Worm (Caenorhabditis elegans): Measurements from ENCODE around the gene srh-212.
A peak's percentile ranks its signal among the peaks of the same experiment; 100 is the strongest.

srh-212 gene

ce11 chrV:3588223-3588622 lies 8.7 kb downstream of the srh-212 start:
- peak; percentile 5 for TF ChIP-seq nfya-1 (tag; optimal IDR thresholded peaks at IDR 0.05; ENCODE audit: insufficient read depth)
- no peak for TF ChIP-seq elt-2 (tag; optimal IDR thresholded peaks at IDR 0.05)
- no peak for TF ChIP-seq mdl-1 (tag; optimal IDR thresholded peaks at IDR 0.05)
- peak; percentile 60 for TF ChIP-seq nhr-43 (tag; optimal IDR thresholded peaks at IDR 0.05; ENCODE audit: poor library complexity, severe bottlenecking)

ce11 chrV:3587633-3588032 lies 9.3 kb downstream of the srh-212 start:
- TF ChIP-seq nhr-67 (tag; optimal IDR thresholded peaks at IDR 0.05): no peak
- TF ChIP-seq nhr-23 (tag; optimal IDR thresholded peaks at IDR 0.05): peak; percentile 17
- TF ChIP-seq tbx-2 (tag; optimal IDR thresholded peaks at IDR 0.05): no peak
- no peak for TF ChIP-seq lin-15B (tag; optimal IDR thresholded peaks at IDR 0.05)
- peak; percentile 10 for TF ChIP-seq pqm-1 (tag; optimal IDR thresholded peaks at IDR 0.05)
- TF ChIP-seq fkh-10 (GFP tag; optimal IDR thresholded peaks at IDR 0.05): no peak
- TF ChIP-seq ceh-28 (tag; optimal IDR thresholded peaks at IDR 0.05): no peak
- peak; percentile 24 for TF ChIP-seq pha-4 (tag; optimal IDR thresholded peaks at IDR 0.05)
- TF ChIP-seq elt-2 (tag; optimal IDR thresholded peaks at IDR 0.05): peak; percentile 20
- no peak for TF ChIP-seq aly-2 (tag; optimal IDR thresholded peaks at IDR 0.05)
- TF ChIP-seq nhr-28 (tag; optimal IDR thresholded peaks at IDR 0.05): no peak
- peak; percentile 11 for TF ChIP-seq hmg-11 (tag; optimal IDR thresholded peaks at IDR 0.05)
- TF ChIP-seq nhr-12 (tag; optimal IDR thresholded peaks at IDR 0.05): no peak
- TF ChIP-seq lsy-12 (tag; optimal IDR thresholded peaks at IDR 0.05): no peak
- TF ChIP-seq nhr-43 (tag; optimal IDR thresholded peaks at IDR 0.05; ENCODE audit: poor library complexity, severe bottlenecking): peak; percentile 1
- no peak for TF ChIP-seq unc-62 (GFP tag; optimal IDR thresholded peaks at IDR 0.05)
- peak; percentile 33 for TF ChIP-seq nfya-1 (tag; optimal IDR thresholded peaks at IDR 0.05; ENCODE audit: insufficient read depth)
- no peak for TF ChIP-seq egl-27 (tag; optimal IDR thresholded peaks at IDR 0.05)
- TF ChIP-seq ZK546.5 (tag; optimal IDR thresholded peaks at IDR 0.05): no peak
- TF ChIP-seq skn-1 (tag; optimal IDR thresholded peaks at IDR 0.05): no peak
- TF ChIP-seq fos-1 (tag; optimal IDR thresholded peaks at IDR 0.05): no peak

ce11 chrV:3586014-3586689 lies 10.8 kb downstream of the srh-212 start, which contains the start of the genes rpl-11.1 and T22F3.2:
Gene rpl-11.1, minus strand, starts transcription at chrV:3586064.
Gene T22F3.2, plus strand, starts transcription at chrV:3586639.
- TF ChIP-seq ceh-28 (tag; optimal IDR thresholded peaks at IDR 0.05): no peak
- no peak for TF ChIP-seq lsy-12 (tag; optimal IDR thresholded peaks at IDR 0.05)
- no peak for TF ChIP-seq nhr-11 (tag; optimal IDR thresholded peaks at IDR 0.05)
- no peak for TF ChIP-seq skn-1 (tag; optimal IDR thresholded peaks at IDR 0.05)
- TF ChIP-seq lin-39 (tag; optimal IDR thresholded peaks at IDR 0.05): no peak
- peak; percentile 24 for TF ChIP-seq pha-4 (tag; optimal IDR thresholded peaks at IDR 0.05)
- no peak for TF ChIP-seq R02D3.7 (tag; optimal IDR thresholded peaks at IDR 0.05)
- no peak for TF ChIP-seq nhr-28 (tag; optimal IDR thresholded peaks at IDR 0.05)
- no peak for TF ChIP-seq nhr-23 (tag; optimal IDR thresholded peaks at IDR 0.05)
- no peak for TF ChIP-seq snpc-4 (tag; optimal IDR thresholded peaks at IDR 0.05)
- TF ChIP-seq sea-2 (GFP tag; optimal IDR thresholded peaks at IDR 0.05): no peak
- TF ChIP-seq nhr-76 (tag; optimal IDR thresholded peaks at IDR 0.05): no peak
- peak; percentile 25 for TF ChIP-seq hmg-11 (tag; optimal IDR thresholded peaks at IDR 0.05)
- peak; percentile 47 for TF ChIP-seq nfya-1 (tag; optimal IDR thresholded peaks at IDR 0.05; ENCODE audit: insufficient read depth)

- TF ChIP-seq pqm-1 (tag; optimal IDR thresholded peaks at IDR 0.05) (no peak), ama-1 (optimal IDR thresholded peaks at IDR 0.05) (peak; percentile 15), aly-2 (tag; optimal IDR thresholded peaks at IDR 0.05) (peak; percentile 49)
Measured at ce11 chrV:3585011-3585410, 11.9 kb downstream of the srh-212 start.

- no peak for TF ChIP-seq fkh-2 (tag; optimal IDR thresholded peaks at IDR 0.05)
Measured at ce11 chrV:3583622-3584021, 13.3 kb downstream of the srh-212 start.

ce11 chrV:3582671-3583070 lies 14.3 kb downstream of the srh-212 start:
- TF ChIP-seq ztf-4 (tag; optimal IDR thresholded peaks at IDR 0.05) (no peak), zag-1 (tag; optimal IDR thresholded peaks at IDR 0.05) (no peak), unc-39 (tag; optimal IDR thresholded peaks at IDR 0.05) (no peak), nhr-25 (tag; optimal IDR thresholded peaks at IDR 0.05) (no peak), ceh-82 (tag; optimal IDR thresholded peaks at IDR 0.05) (no peak), nhr-23 (tag; optimal IDR thresholded peaks at IDR 0.05) (no peak), mml-1 (tag; optimal IDR thresholded peaks at IDR 0.05) (no peak), ceh-28 (tag; optimal IDR thresholded peaks at IDR 0.05) (no peak), nhr-237 (tag; optimal IDR thresholded peaks at IDR 0.05) (no peak), egl-5 (tag; optimal IDR thresholded peaks at IDR 0.05) (no peak), pha-4 (tag; optimal IDR thresholded peaks at IDR 0.05) (no peak), ceh-9 (tag; optimal IDR thresholded peaks at IDR 0.05) (no peak), tbx-2 (tag; optimal IDR thresholded peaks at IDR 0.05) (no peak), nhr-67 (tag; optimal IDR thresholded peaks at IDR 0.05) (no peak), lin-39 (tag; optimal IDR thresholded peaks at IDR 0.05) (no peak), eor-1 (tag; optimal IDR thresholded peaks at IDR 0.05) (no peak), ama-1 (optimal IDR thresholded peaks at IDR 0.05) (no peak), aly-2 (tag; optimal IDR thresholded peaks at IDR 0.05) (no peak), nhr-28 (tag; optimal IDR thresholded peaks at IDR 0.05) (no peak)
